Fruit fly (Drosophila melanogaster): ENCODE data around the gene CG2200.

CG2200 gene

dm6 chrX:13131063-13131773, 37.1 kb downstream of the CG2200 start (continued):
- peak; percentile 98 for TF ChIP-seq dati (GFP tag; IDR thresholded peaks at IDR 0.05)
- TF ChIP-seq CG15479 (GFP tag; optimal IDR thresholded peaks at IDR 0.05): no peak
- peak; percentile 96 for TF ChIP-seq cato (GFP tag; optimal IDR thresholded peaks at IDR 0.05; ENCODE audit: borderline replicate concordance)
- TF ChIP-seq ttk (GFP tag; IDR thresholded peaks at IDR 0.05): peak; percentile 100
- peak; percentile 97 for TF ChIP-seq tio (GFP tag; optimal IDR thresholded peaks at IDR 0.05)
- TF ChIP-seq Hmr (GFP tag; optimal IDR thresholded peaks at IDR 0.05): peak; percentile 100
- TF ChIP-seq ara (GFP tag; IDR thresholded peaks at IDR 0.05): peak; percentile 99

DNA sequence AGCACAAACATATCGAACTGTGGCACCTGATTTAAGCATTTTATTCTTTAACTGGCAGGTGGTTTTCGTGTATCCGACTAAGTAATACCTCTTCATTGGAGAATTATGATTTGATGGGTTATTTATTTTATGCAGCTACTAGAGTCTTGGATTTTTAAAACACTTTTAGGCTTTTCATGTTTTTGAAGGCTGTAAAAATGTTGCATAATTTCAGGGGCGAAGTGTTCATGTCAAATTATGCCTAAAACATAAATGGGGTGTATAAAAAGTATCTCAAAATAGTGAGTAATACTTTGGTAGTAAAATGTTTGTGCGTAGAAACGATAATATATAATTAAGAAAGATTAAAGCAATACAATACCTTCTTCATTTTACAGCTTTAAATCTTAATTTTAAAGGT, 40.7 kb downstream of the CG2200 start:
- no peak for TF ChIP-seq zf30C (GFP tag; optimal IDR thresholded peaks at IDR 0.05)
- no peak for TF ChIP-seq Hmx (GFP tag; optimal IDR thresholded peaks at IDR 0.05)
- TF ChIP-seq CG1529 (GFP tag; optimal IDR thresholded peaks at IDR 0.05): no peak
- TF ChIP-seq D19B (GFP tag; optimal IDR thresholded peaks at IDR 0.05): peak; percentile 43
- no peak for TF ChIP-seq CG11695 (GFP tag; IDR thresholded peaks at IDR 0.05)
- peak; percentile 7 for TF ChIP-seq D19A (tag; optimal IDR thresholded peaks at IDR 0.05)
- TF ChIP-seq lmd (GFP tag; IDR thresholded peaks at IDR 0.05): no peak
- TF ChIP-seq CTCF (GFP tag; optimal IDR thresholded peaks at IDR 0.05): peak; percentile 64
- no peak for TF ChIP-seq CG10565 (GFP tag; optimal IDR thresholded peaks at IDR 0.05)
- TF ChIP-seq ci (GFP tag; IDR thresholded peaks at IDR 0.05): no peak
- no peak for TF ChIP-seq CG12071 (GFP tag; optimal IDR thresholded peaks at IDR 0.05)
- TF ChIP-seq CG17612 (GFP tag; IDR thresholded peaks at IDR 0.05): no peak
- no peak for TF ChIP-seq CG6689 (GFP tag; IDR thresholded peaks at IDR 0.05)
- TF ChIP-seq Dek (tag; optimal IDR thresholded peaks at IDR 0.05): peak; percentile 13
- TF ChIP-seq CG11456 (GFP tag; IDR thresholded peaks at IDR 0.05): no peak
- TF ChIP-seq Dip3 (GFP tag; optimal IDR thresholded peaks at IDR 0.05): no peak
- TF ChIP-seq cato (GFP tag; optimal IDR thresholded peaks at IDR 0.05; ENCODE audit: borderline replicate concordance): no peak
- no peak for TF ChIP-seq mld (GFP tag; IDR thresholded peaks at IDR 0.05; ENCODE audit: partially characterized antibody)
- TF ChIP-seq da (GFP tag; optimal IDR thresholded peaks at IDR 0.05): no peak
- no peak for TF ChIP-seq salm (tag; optimal IDR thresholded peaks at IDR 0.05)
- TF ChIP-seq CG16815 (GFP tag; optimal IDR thresholded peaks at IDR 0.05): no peak
- TF ChIP-seq CG10979 (tag; optimal IDR thresholded peaks at IDR 0.05): no peak
- no peak for TF ChIP-seq CG10462 (GFP tag; optimal IDR thresholded peaks at IDR 0.05)
- TF ChIP-seq CG10543 (GFP tag; optimal IDR thresholded peaks at IDR 0.05): no peak
- TF ChIP-seq CG6791 (GFP tag; IDR thresholded peaks at IDR 0.05; ENCODE audit: partially characterized antibody): 0 out of 3 replicates have a peak, but pooled peaks have one; percentile 42
- no peak for TF ChIP-seq pnt (GFP tag; optimal IDR thresholded peaks at IDR 0.05)
- no peak for TF ChIP-seq CG13624 (GFP tag; optimal IDR thresholded peaks at IDR 0.05)
- no peak for TF ChIP-seq trem (tag; optimal IDR thresholded peaks at IDR 0.05)
- no peak for TF ChIP-seq chm (GFP tag; IDR thresholded peaks at IDR 0.05)
- no peak for TF ChIP-seq CG8944 (GFP tag; optimal IDR thresholded peaks at IDR 0.05)
- TF ChIP-seq Bgb (GFP tag; IDR thresholded peaks at IDR 0.05; ENCODE audit: partially characterized antibody): 0 out of 2 replicates have a peak, but pooled peaks have one; percentile 29
- TF ChIP-seq ind (GFP tag; optimal IDR thresholded peaks at IDR 0.05): no peak
- no peak for TF ChIP-seq Dip2 (GFP tag; IDR thresholded peaks at IDR 0.05)
- no peak for TF ChIP-seq CG18599 (GFP tag; optimal IDR thresholded peaks at IDR 0.05)
- TF ChIP-seq Nf-YC (tag; optimal IDR thresholded peaks at IDR 0.05): no peak
- TF ChIP-seq CG4328 (GFP tag; optimal IDR thresholded peaks at IDR 0.05): no peak
- TF ChIP-seq ro (GFP tag; IDR thresholded peaks at IDR 0.05): no peak
- no peak for TF ChIP-seq Oaz (GFP tag; IDR thresholded peaks at IDR 0.05)
- TF ChIP-seq CG7928 (GFP tag; optimal IDR thresholded peaks at IDR 0.05): no peak
- TF ChIP-seq Drgx (GFP tag; IDR thresholded peaks at IDR 0.05): no peak
- no peak for TF ChIP-seq CG13775 (GFP tag; optimal IDR thresholded peaks at IDR 0.05)
- no peak for TF ChIP-seq Sox100B (GFP tag; optimal IDR thresholded peaks at IDR 0.05)
- no peak for TF ChIP-seq Ravus (GFP tag; IDR thresholded peaks at IDR 0.05)
- no peak for TF ChIP-seq gce (GFP tag; IDR thresholded peaks at IDR 0.05)

All from whole organism, embryonic.